Worm (Caenorhabditis elegans) whole organism, mixed stage, embryonic: ENCODE measurements around the gene btb-11.

Experiments
- elt-1 ChIP-seq: sonication (generic microtip); optimal IDR thresholded peaks from 2 replicates; lab custom pipeline; 2017; ENCODE audit warnings: missing genetic modification characterization, mild to moderate bottlenecking, missing compliant biosample characterization, antibody characterized with exemption, moderate library complexity, borderline replicate concordance; ENCODE audit not compliant: insufficient read depth
- nhr-12 ChIP-seq: fragments of 150-350 bp; optimal IDR thresholded peaks from 2 replicates; lab custom pipeline; 2014; ENCODE audit warnings: missing biosample characterization, missing genetic modification characterization
- nhr-237 ChIP-seq: fragments of 150-350 bp; optimal IDR thresholded peaks from 2 replicates; lab custom pipeline; 2014; ENCODE audit warnings: missing biosample characterization, missing genetic modification characterization
- pha-4 ChIP-seq: fragments of 150-350 bp; optimal IDR thresholded peaks from 2 replicates; lab custom pipeline; 2018; ENCODE audit warnings: missing biosample characterization, missing genetic modification reagents, missing genetic modification characterization
- sptf-1 ChIP-seq: sonication (generic microtip); optimal IDR thresholded peaks from 2 replicates; lab custom pipeline; 2017; ENCODE audit warnings: mild to moderate bottlenecking, missing genetic modification characterization, moderate library complexity, missing compliant biosample characterization

DNA sequence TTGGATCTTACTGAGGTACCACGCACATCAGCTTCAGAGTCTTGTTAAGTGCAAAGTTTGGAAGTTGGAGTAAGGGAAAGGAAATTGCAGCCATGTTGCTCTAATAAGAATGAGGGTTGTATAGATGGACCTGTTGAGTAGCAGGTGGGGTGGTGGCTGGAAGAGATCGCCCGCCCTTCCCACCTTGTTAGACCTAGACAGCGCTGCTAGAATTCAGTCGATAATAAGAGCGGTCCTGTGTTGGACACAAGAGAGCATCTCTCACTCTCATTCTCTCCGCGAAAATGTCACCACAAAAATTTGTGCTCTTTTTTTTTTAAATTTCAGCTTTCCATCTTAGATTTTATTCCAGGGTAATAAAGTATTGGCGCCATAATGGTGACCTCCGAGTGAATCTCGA lies 23.2 kb downstream of the btb-11 start, which contains the start of the genes fbxb-30 and F45D11.5:
- no peak for TF ChIP-seq elt-1
- TF ChIP-seq nhr-237 (tag; lab: Kevin White, UChicago), result no peak
- no peak for TF ChIP-seq pha-4
- no peak for TF ChIP-seq nhr-12 (tag; lab: Kevin White, UChicago)
- no peak for TF ChIP-seq sptf-1 (tag; lab: Kevin White, UChicago)
